Worm (Caenorhabditis elegans) whole organism, L4/young adult: ENCODE measurements around the gene nhr-123.

ENCODE experiments used
- W03F9.2 ChIP-seq: fragments of 150-350 bp; optimal IDR thresholded peaks from 2 replicates; lab custom pipeline; 2014; ENCODE audit warnings: missing biosample characterization, missing genetic modification characterization
- dao-5 ChIP-seq: sonication (generic microtip); optimal IDR thresholded peaks from 2 replicates; lab custom pipeline; 2016; ENCODE audit warnings: missing genotype, missing genetic modification characterization, moderate library complexity, missing compliant biosample characterization
- him-1 ChIP-seq: sonication (generic microtip); optimal IDR thresholded peaks from 2 replicates; lab custom pipeline; 2016; ENCODE audit warnings: missing genotype, missing genetic modification reagents, missing genetic modification characterization, missing compliant biosample characterization

- no peak for TF ChIP-seq W03F9.2 (tag; lab: Kevin White, UChicago)
- TF ChIP-seq him-1 (tag; lab: Kevin White, UChicago) = no peak
- no peak for TF ChIP-seq dao-5
These were observed 16.3 kb downstream of the nhr-123 start for ce11 chrV:467507-467906.
